Worm (Caenorhabditis elegans) whole organism, L4/young adult: ENCODE results near the gene col-98.

ENCODE experiments used
- W03F9.2 ChIP-seq: fragments of 150-350 bp; optimal IDR thresholded peaks from 2 replicates; lab custom pipeline; 2014; ENCODE audit warnings: missing biosample characterization, missing genetic modification characterization
- dao-5 ChIP-seq: sonication (generic microtip); optimal IDR thresholded peaks from 2 replicates; lab custom pipeline; 2016; ENCODE audit warnings: missing genotype, missing genetic modification characterization, moderate library complexity, missing compliant biosample characterization
- him-1 ChIP-seq: sonication (generic microtip); optimal IDR thresholded peaks from 2 replicates; lab custom pipeline; 2016; ENCODE audit warnings: missing genotype, missing genetic modification reagents, missing genetic modification characterization, missing compliant biosample characterization

col-98 gene

ce11 chrIII:13004316-13004715, 14.5 kb upstream of the col-98 start:
- TF ChIP-seq W03F9.2 (no peak), dao-5 (no peak), him-1 (tag; lab: Kevin White, UChicago) (no peak)

ce11 chrIII:13005161-13005560, 13.6 kb upstream of the col-98 start, which contains the start of gene snf-7:
TSS of gene snf-7 (plus strand) at chrIII:13005461.
- TF ChIP-seq dao-5, result no peak
- TF ChIP-seq him-1 (tag; lab: Kevin White, UChicago), result no peak
- no peak for TF ChIP-seq W03F9.2

- TF ChIP-seq W03F9.2, result no peak
- TF ChIP-seq him-1 (tag; lab: Kevin White, UChicago), result no peak
- no peak for TF ChIP-seq dao-5
Observed at ce11 chrIII:13011927-13012326, 6.9 kb upstream of the col-98 start.

ce11 chrIII:13013912-13014311, 4.9 kb upstream of the col-98 start:
- TF ChIP-seq him-1 (tag; lab: Kevin White, UChicago) (no peak), dao-5 (no peak), W03F9.2 (no peak)

ce11 chrIII:13015754-13016317, 3.0 kb upstream of the col-98 start:
- TF ChIP-seq W03F9.2, result peak; percentile 56
- TF ChIP-seq dao-5, result peak; percentile 51
- peak; percentile 6 for TF ChIP-seq him-1 (tag; lab: Kevin White, UChicago)

- TF ChIP-seq him-1 (tag; lab: Kevin White, UChicago) (no peak), W03F9.2 (no peak), dao-5 (no peak)
Observed at ce11 chrIII:13019547-13020098, 815 bp downstream of the col-98 start.

- TF ChIP-seq him-1 (tag; lab: Kevin White, UChicago), result no peak
- TF ChIP-seq dao-5, result no peak
- TF ChIP-seq W03F9.2, result no peak
Observed at ce11 chrIII:13020741-13021140, 1.9 kb downstream of the col-98 start, which contains the start of gene cyp-13A11. TSS of gene cyp-13A11 (plus strand) at chrIII:13021006.

- TF ChIP-seq W03F9.2 (no peak), him-1 (tag; lab: Kevin White, UChicago) (no peak), dao-5 (no peak)
Observed at ce11 chrIII:13024281-13024680, 5.5 kb downstream of the col-98 start, which contains the start of gene cyp-13A12. TSS of gene cyp-13A12 (plus strand) at chrIII:13024547.

- no peak for TF ChIP-seq him-1 (tag; lab: Kevin White, UChicago)
- TF ChIP-seq dao-5, result no peak
- TF ChIP-seq W03F9.2, result no peak
Observed at ce11 chrIII:13027949-13028348, 9.1 kb downstream of the col-98 start.

ce11 chrIII:13029608-13030007, 10.8 kb downstream of the col-98 start, which contains the start of gene F14F7.4:
TSS of gene F14F7.4 (minus strand) at chrIII:13029708.
- no peak for TF ChIP-seq W03F9.2
- TF ChIP-seq dao-5, result no peak
- no peak for TF ChIP-seq him-1 (tag; lab: Kevin White, UChicago)

- TF ChIP-seq W03F9.2, result no peak
- TF ChIP-seq him-1 (tag; lab: Kevin White, UChicago), result no peak
- no peak for TF ChIP-seq dao-5
Observed at ce11 chrIII:13030551-13030950, 11.7 kb downstream of the col-98 start, which contains the start of gene F14F7.7. TSS of gene F14F7.7 (plus strand) at chrIII:13030904.

ce11 chrIII:13031701-13032100, 12.9 kb downstream of the col-98 start, which contains the start of gene F14F7.5:
TSS of gene F14F7.5 (plus strand) at chrIII:13032001.
- TF ChIP-seq W03F9.2, result no peak
- TF ChIP-seq dao-5, result no peak
- TF ChIP-seq him-1 (tag; lab: Kevin White, UChicago), result no peak

ce11 chrIII:13032429-13033018, 13.7 kb downstream of the col-98 start:
- no peak for TF ChIP-seq him-1 (tag; lab: Kevin White, UChicago)
- no peak for TF ChIP-seq dao-5
- TF ChIP-seq W03F9.2, result no peak

ce11 chrIII:13039739-13040138, 20.9 kb downstream of the col-98 start, which contains the start of gene F54F12.2:
TSS of gene F54F12.2 (plus strand) at chrIII:13040039.
- TF ChIP-seq dao-5, result no peak
- no peak for TF ChIP-seq W03F9.2
- no peak for TF ChIP-seq him-1 (tag; lab: Kevin White, UChicago)

- no peak for TF ChIP-seq him-1 (tag; lab: Kevin White, UChicago)
- no peak for TF ChIP-seq dao-5
- no peak for TF ChIP-seq W03F9.2
Observed at ce11 chrIII:13049956-13050355, 31.1 kb downstream of the col-98 start.
